Worm (Caenorhabditis elegans) whole organism, mixed stage, embryonic: ENCODE measurements around the gene Y48C3A.5.

Source experiments
- blmp-1 ChIP-seq: fragments of 150-350 bp; optimal IDR thresholded peaks from 2 replicates; lab custom pipeline; 2014; ENCODE audit warnings: missing biosample characterization, missing genetic modification characterization
- ceh-39 ChIP-seq: fragments of 150-350 bp; optimal IDR thresholded peaks from 2 replicates; lab custom pipeline; 2014; ENCODE audit warnings: missing biosample characterization, missing genetic modification characterization
- ceh-83 ChIP-seq: fragments of 200-800 bp; sonication (Bioruptor generic); optimal IDR thresholded peaks from 2 replicates; lab custom pipeline; 2018; ENCODE audit warnings: mild to moderate bottlenecking, missing genetic modification characterization, missing compliant biosample characterization
- lin-13 ChIP-seq: fragments of 150-350 bp; optimal IDR thresholded peaks from 2 replicates; lab custom pipeline; 2014; ENCODE audit warnings: missing biosample characterization, missing genetic modification characterization
- nhr-76 ChIP-seq: sonication (generic microtip); optimal IDR thresholded peaks from 2 replicates; lab custom pipeline; 2017; ENCODE audit warnings: missing biosample characterization, missing genetic modification characterization
- snpc-4 ChIP-seq: fragments of 150-350 bp; optimal IDR thresholded peaks from 2 replicates; lab custom pipeline; 2014; ENCODE audit warnings: missing biosample characterization, missing genetic modification characterization
- unc-62 ChIP-seq: fragments of 150-350 bp; optimal IDR thresholded peaks from 2 replicates; lab custom pipeline; 2014; ENCODE audit warnings: missing biosample characterization, missing genetic modification reagents, missing genetic modification characterization
- ztf-11 ChIP-seq: fragments of 150-350 bp; optimal IDR thresholded peaks from 2 replicates; lab custom pipeline; 2014; ENCODE audit warnings: missing biosample characterization, missing genetic modification characterization

ce11 chrII:13270776-13271175, at the start of gene Y48C3A.5:
- no peak for TF ChIP-seq ceh-83 (GFP tag; lab: Kevin White, UChicago)
- TF ChIP-seq lin-13, result no peak
- no peak for TF ChIP-seq blmp-1 (tag; lab: Kevin White, UChicago)
- no peak for TF ChIP-seq ztf-11 (tag; lab: Kevin White, UChicago)
- TF ChIP-seq nhr-76 (tag; lab: Kevin White, UChicago), result no peak
- no peak for TF ChIP-seq snpc-4 (tag; lab: Kevin White, UChicago)
- TF ChIP-seq unc-62 (GFP tag; lab: Kevin White, UChicago), result no peak
- TF ChIP-seq ceh-39 (tag; lab: Kevin White, UChicago), result no peak
